Worm (Caenorhabditis elegans) whole organism, L3 larva: ENCODE data around the gene F57A8.6.

Experiments used
- R02D3.7 ChIP-seq: fragments of 150-350 bp; optimal IDR thresholded peaks from 2 replicates; lab custom pipeline; 2014; ENCODE audit warnings: missing biosample characterization, missing genetic modification characterization
- ZK546.5 ChIP-seq: sonication (generic microtip); optimal IDR thresholded peaks from 2 replicates; lab custom pipeline; 2017; ENCODE audit warnings: missing biosample characterization, missing genetic modification characterization
- aly-2 ChIP-seq: fragments of 150-350 bp; optimal IDR thresholded peaks from 2 replicates; lab custom pipeline; 2014; ENCODE audit warnings: missing biosample characterization, missing genetic modification characterization
- ama-1 ChIP-seq: fragments of 150-350 bp; optimal IDR thresholded peaks from 2 replicates; lab custom pipeline; 2018
- ceh-16 ChIP-seq: sonication (generic microtip); optimal IDR thresholded peaks from 2 replicates; lab custom pipeline; 2017; ENCODE audit warnings: missing biosample characterization, missing genetic modification characterization
- ceh-82 ChIP-seq: fragments of 150-350 bp; optimal IDR thresholded peaks from 2 replicates; lab custom pipeline; 2014; ENCODE audit warnings: missing biosample characterization, missing genetic modification characterization
- daf-12 ChIP-seq: fragments of 150-350 bp; optimal IDR thresholded peaks from 2 replicates; lab custom pipeline; 2014; ENCODE audit warnings: missing biosample characterization, missing genetic modification reagents, missing genetic modification characterization
- egl-27 ChIP-seq: sonication (generic microtip); optimal IDR thresholded peaks from 4 replicates; lab custom pipeline; 2017; ENCODE audit warnings: missing biosample characterization, missing genetic modification reagents, missing genetic modification characterization
- egl-5 ChIP-seq: fragments of 150-350 bp; optimal IDR thresholded peaks from 2 replicates; lab custom pipeline; 2017; ENCODE audit warnings: missing biosample characterization, missing genetic modification reagents, missing genetic modification characterization, inconsistent platforms
- elt-1 ChIP-seq: fragments of 150-350 bp; optimal IDR thresholded peaks from 2 replicates; lab custom pipeline; 2014; ENCODE audit warnings: missing biosample characterization, missing genetic modification characterization
- elt-2 ChIP-seq: sonication (generic microtip); optimal IDR thresholded peaks from 2 replicates; lab custom pipeline; 2016; ENCODE audit warnings: missing genetic modification reagents, mild to moderate bottlenecking, missing genetic modification characterization, missing compliant biosample characterization
- elt-3 ChIP-seq, 3 experiments: fragments of 150-350 bp in 1 of 3; sonication (generic microtip) in 2 of 3; optimal IDR thresholded peaks; 2 replicates in 2 of 3; 4 replicates in 1 of 3; lab custom pipeline; 2014 to 2017; ENCODE audit warnings: missing biosample characterization in 3 of 3, missing genetic modification characterization in 3 of 3
- fkh-10 ChIP-seq: sonication (generic microtip); optimal IDR thresholded peaks from 2 replicates; lab custom pipeline; 2017; ENCODE audit warnings: missing biosample characterization, missing genetic modification reagents, missing genetic modification characterization
- fkh-2 ChIP-seq: fragments of 150-350 bp; optimal IDR thresholded peaks from 2 replicates; lab custom pipeline; 2014; ENCODE audit warnings: missing biosample characterization, missing genetic modification reagents, missing genetic modification characterization
- jun-1 ChIP-seq: fragments of 150-350 bp; optimal IDR thresholded peaks from 2 replicates; lab custom pipeline; 2014; ENCODE audit warnings: missing biosample characterization, missing genetic modification reagents, missing genetic modification characterization
- lin-15B ChIP-seq: fragments of 150-350 bp; optimal IDR thresholded peaks from 2 replicates; lab custom pipeline; 2014; ENCODE audit warnings: missing biosample characterization, missing genetic modification characterization
- lin-39 ChIP-seq: fragments of 150-350 bp; optimal IDR thresholded peaks from 2 replicates; lab custom pipeline; 2018; ENCODE audit warnings: missing biosample characterization, missing genetic modification reagents, missing genetic modification characterization
- lsy-12 ChIP-seq: sonication (generic microtip); optimal IDR thresholded peaks from 2 replicates; lab custom pipeline; 2016; ENCODE audit warnings: mild to moderate bottlenecking, missing genetic modification characterization, missing compliant biosample characterization
- mdl-1 ChIP-seq: fragments of 150-350 bp; optimal IDR thresholded peaks from 2 replicates; lab custom pipeline; 2014; ENCODE audit warnings: missing biosample characterization, missing genetic modification characterization
- mml-1 ChIP-seq: fragments of 150-350 bp; sonication (generic microtip); optimal IDR thresholded peaks from 3 replicates; lab custom pipeline; 2014; ENCODE audit warnings: missing biosample characterization, missing genetic modification characterization
- nfya-1 ChIP-seq: sonication (generic microtip); optimal IDR thresholded peaks from 2 replicates; lab custom pipeline; 2017; ENCODE audit warnings: missing genetic modification characterization, mild to moderate bottlenecking, missing compliant biosample characterization, antibody characterized with exemption, moderate library complexity; ENCODE audit not compliant: insufficient read depth
- nhr-11 ChIP-seq: fragments of 150-350 bp; optimal IDR thresholded peaks from 2 replicates; lab custom pipeline; 2014; ENCODE audit warnings: missing biosample characterization, missing genetic modification characterization
- nhr-12 ChIP-seq: fragments of 150-350 bp; optimal IDR thresholded peaks from 2 replicates; lab custom pipeline; 2014; ENCODE audit warnings: missing biosample characterization, missing genetic modification characterization
- nhr-23 ChIP-seq: fragments of 150-350 bp; optimal IDR thresholded peaks from 2 replicates; lab custom pipeline; 2014; ENCODE audit warnings: missing biosample characterization, missing genetic modification reagents, missing genetic modification characterization
- nhr-237 ChIP-seq: fragments of 150-350 bp; optimal IDR thresholded peaks from 2 replicates; lab custom pipeline; 2014; ENCODE audit warnings: missing biosample characterization, missing genetic modification characterization
- nhr-25 ChIP-seq: sonication (generic microtip); optimal IDR thresholded peaks from 2 replicates; lab custom pipeline; 2017; ENCODE audit warnings: missing biosample characterization, missing genetic modification characterization
- nhr-28 ChIP-seq: fragments of 150-350 bp; optimal IDR thresholded peaks from 2 replicates; lab custom pipeline; 2014; ENCODE audit warnings: missing biosample characterization, missing genetic modification characterization
- nhr-67 ChIP-seq: fragments of 150-350 bp; optimal IDR thresholded peaks from 2 replicates; lab custom pipeline; 2014; ENCODE audit warnings: missing biosample characterization, missing genetic modification characterization
- nhr-76 ChIP-seq: fragments of 150-350 bp; sonication (generic microtip); optimal IDR thresholded peaks from 5 replicates; lab custom pipeline; 2014; ENCODE audit warnings: missing biosample characterization, missing genetic modification characterization
- nhr-77 ChIP-seq: fragments of 150-350 bp; optimal IDR thresholded peaks from 2 replicates; lab custom pipeline; 2014; ENCODE audit warnings: missing biosample characterization, missing genetic modification characterization
- pha-4 ChIP-seq: fragments of 150-350 bp; optimal IDR thresholded peaks from 2 replicates; lab custom pipeline; 2014; ENCODE audit warnings: missing biosample characterization, missing genetic modification reagents, missing genetic modification characterization
- skn-1 ChIP-seq: fragments of 150-350 bp; optimal IDR thresholded peaks from 2 replicates; lab custom pipeline; 2014; ENCODE audit warnings: missing biosample characterization, missing genetic modification characterization
- snpc-4 ChIP-seq: fragments of 150-350 bp; optimal IDR thresholded peaks from 2 replicates; lab custom pipeline; 2014; ENCODE audit warnings: missing biosample characterization, missing genetic modification characterization
- tbx-2 ChIP-seq: sonication (generic microtip); optimal IDR thresholded peaks from 2 replicates; lab custom pipeline; 2016; ENCODE audit warnings: mild to moderate bottlenecking, missing genetic modification characterization, missing compliant biosample characterization
- unc-39 ChIP-seq: sonication (generic microtip); optimal IDR thresholded peaks from 4 replicates; lab custom pipeline; 2017; ENCODE audit warnings: missing biosample characterization, missing genetic modification characterization
- zag-1 ChIP-seq: fragments of 150-350 bp; optimal IDR thresholded peaks from 2 replicates; lab custom pipeline; 2014; ENCODE audit warnings: missing biosample characterization, missing genetic modification characterization
- ztf-11 ChIP-seq: fragments of 150-350 bp; optimal IDR thresholded peaks from 2 replicates; lab custom pipeline; 2014; ENCODE audit warnings: missing biosample characterization, missing genetic modification characterization
- ztf-4 ChIP-seq: fragments of 150-350 bp; optimal IDR thresholded peaks from 2 replicates; lab custom pipeline; 2014; ENCODE audit warnings: missing biosample characterization, missing genetic modification characterization

Gene F57A8.6

DNA sequence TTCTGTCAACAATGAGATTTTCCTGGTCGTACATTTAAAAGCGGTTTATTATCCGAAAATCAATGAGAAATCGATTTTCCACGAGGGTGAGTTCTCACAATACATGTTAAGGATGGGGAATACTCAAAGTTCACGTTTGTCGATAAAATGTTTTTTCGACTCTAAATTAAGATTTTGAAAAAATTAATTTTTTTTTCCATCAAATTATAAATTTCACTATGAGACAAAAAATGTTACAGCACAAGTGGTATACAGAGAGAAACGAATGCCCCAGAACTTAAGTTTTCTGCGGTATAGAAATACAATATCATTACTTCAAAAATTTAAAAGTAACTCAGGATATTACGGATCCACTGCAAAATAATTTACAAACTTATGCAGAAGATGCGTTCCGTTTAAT lies 4.6 kb upstream of the F57A8.6 start, which contains the start of gene R04B5.1:
Gene R04B5.1, minus strand, starts transcription at position 101 of the 400 bp plus-strand sequence.
- TF ChIP-seq daf-12 (tag; lab: Kevin White, UChicago), result no peak
- no peak for TF ChIP-seq ceh-16 (tag; lab: Kevin White, UChicago)
- no peak for TF ChIP-seq pha-4
- no peak for TF ChIP-seq mdl-1 (tag; lab: Kevin White, UChicago)
- no peak for TF ChIP-seq nhr-23 (tag; lab: Kevin White, UChicago)
- TF ChIP-seq ztf-4, result no peak
- no peak for TF ChIP-seq lin-15B (tag; lab: Kevin White, UChicago)
- TF ChIP-seq tbx-2 (tag; lab: Kevin White, UChicago), result no peak
- no peak for TF ChIP-seq unc-39 (tag; lab: Kevin White, UChicago)
- TF ChIP-seq fkh-2 (tag; lab: Kevin White, UChicago), result no peak
- no peak for TF ChIP-seq zag-1
- TF ChIP-seq nhr-11 (tag; lab: Kevin White, UChicago), result no peak
- TF ChIP-seq ZK546.5 (tag; lab: Kevin White, UChicago), result no peak
- no peak for TF ChIP-seq ceh-82 (tag; lab: Kevin White, UChicago)

DNA sequence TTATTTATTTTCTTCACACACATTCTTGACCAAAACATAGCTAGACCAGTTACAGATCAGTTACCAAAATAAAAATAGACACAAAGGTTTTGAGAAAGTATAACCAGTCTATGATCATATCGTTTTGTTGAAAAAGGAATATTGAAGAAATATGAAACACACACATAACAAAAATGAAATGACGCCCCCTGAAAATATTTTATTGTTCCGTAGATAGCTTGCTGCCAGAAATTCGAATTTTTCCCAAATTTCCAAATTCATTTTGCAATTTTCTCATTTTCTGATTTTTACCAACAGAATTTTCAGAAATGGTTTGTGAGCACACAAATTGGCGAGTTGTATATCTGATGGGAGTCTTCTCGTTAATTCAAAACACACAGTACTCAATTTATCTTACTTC lies 1.7 kb upstream of the F57A8.6 start, which contains the start of gene F57A8.7:
Gene F57A8.7, plus strand, starts transcription at position 301 of the 400 bp plus-strand sequence.
- no peak for TF ChIP-seq nhr-23 (tag; lab: Kevin White, UChicago)
- no peak for TF ChIP-seq nfya-1 (tag; lab: Kevin White, UChicago)
- no peak for TF ChIP-seq aly-2 (tag; lab: Kevin White, UChicago)
- no peak for TF ChIP-seq nhr-12 (tag; lab: Kevin White, UChicago)
- TF ChIP-seq fkh-2 (tag; lab: Kevin White, UChicago), result no peak
- no peak for TF ChIP-seq ama-1 (lab: Kevin White, UChicago)
- TF ChIP-seq ceh-82 (tag; lab: Kevin White, UChicago), result no peak

ce11 chrV:10072721-10073120 lies 972 bp downstream of the F57A8.6 start:
- TF ChIP-seq ceh-16 (tag; lab: Kevin White, UChicago) (no peak), mml-1 (tag; lab: Kevin White, UChicago) (no peak), mdl-1 (tag; lab: Kevin White, UChicago) (no peak), zag-1 (no peak), elt-3 (tag; optimal IDR thresholded peaks at IDR 0.05; lab: Kevin White, UChicago) (no peak), nhr-67 (tag; lab: Kevin White, UChicago) (no peak), snpc-4 (tag; lab: Kevin White, UChicago) (no peak), nhr-237 (tag; lab: Kevin White, UChicago) (no peak), elt-2 (tag; lab: Kevin White, UChicago) (no peak), tbx-2 (tag; lab: Kevin White, UChicago) (no peak)

DNA sequence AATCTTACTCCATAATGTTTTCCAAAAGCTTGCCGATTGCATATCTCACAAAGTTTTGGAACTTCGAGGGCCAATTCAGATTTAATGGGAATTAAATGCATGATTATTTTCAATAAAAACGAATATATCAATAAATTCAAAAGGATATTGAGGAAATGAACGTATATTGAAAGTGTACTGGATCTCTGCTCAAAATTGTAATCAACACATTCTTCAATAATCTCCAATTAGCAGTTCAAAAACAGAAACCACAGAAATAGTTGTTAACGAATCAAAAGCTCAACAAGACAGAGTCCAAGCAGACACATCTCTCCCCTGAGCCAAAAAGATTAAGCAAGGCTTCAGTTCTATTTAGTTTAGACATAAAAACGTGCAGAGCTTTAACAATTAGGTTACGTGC lies 3.2 kb downstream of the F57A8.6 start, which contains the start of gene nhr-192:
Gene nhr-192, minus strand, starts transcription at position 101 of the 400 bp plus-strand sequence.
- TF ChIP-seq jun-1 (tag; lab: Kevin White, UChicago) (no peak), aly-2 (tag; lab: Kevin White, UChicago) (no peak), snpc-4 (tag; lab: Kevin White, UChicago) (no peak), egl-27 (tag; lab: Kevin White, UChicago) (no peak), skn-1 (tag; lab: Kevin White, UChicago) (no peak), nhr-25 (tag; lab: Kevin White, UChicago) (no peak), nhr-77 (tag; lab: Kevin White, UChicago) (no peak)

DNA sequence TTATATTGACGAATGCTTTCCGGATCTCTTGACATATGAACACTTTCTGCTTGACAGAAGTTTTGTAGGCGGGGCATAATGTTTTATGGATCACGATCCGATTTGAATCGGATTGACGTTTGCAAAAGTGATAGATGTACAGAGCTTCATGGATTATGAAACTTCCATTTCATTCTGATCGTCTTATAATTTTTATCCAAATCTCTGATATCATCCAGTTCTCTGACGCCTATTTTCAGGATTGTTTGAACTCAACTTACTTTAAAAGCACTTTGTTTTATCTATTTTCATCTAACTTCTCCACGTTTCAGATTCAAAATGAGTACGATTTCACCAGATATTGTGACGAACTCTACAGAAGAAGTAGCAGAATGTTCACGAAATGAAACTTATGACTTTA lies 6.9 kb downstream of the F57A8.6 start, which contains the start of gene npr-39:
Gene npr-39, plus strand, starts transcription at position 301 of the 400 bp plus-strand sequence.
- TF ChIP-seq lsy-12 (tag; lab: Kevin White, UChicago), result no peak
- TF ChIP-seq nhr-76 (tag; lab: Kevin White, UChicago), result peak; percentile 43
- no peak for TF ChIP-seq unc-39 (tag; lab: Kevin White, UChicago)
- no peak for TF ChIP-seq ceh-82 (tag; lab: Kevin White, UChicago)
- TF ChIP-seq nhr-12 (tag; lab: Kevin White, UChicago), result no peak

DNA sequence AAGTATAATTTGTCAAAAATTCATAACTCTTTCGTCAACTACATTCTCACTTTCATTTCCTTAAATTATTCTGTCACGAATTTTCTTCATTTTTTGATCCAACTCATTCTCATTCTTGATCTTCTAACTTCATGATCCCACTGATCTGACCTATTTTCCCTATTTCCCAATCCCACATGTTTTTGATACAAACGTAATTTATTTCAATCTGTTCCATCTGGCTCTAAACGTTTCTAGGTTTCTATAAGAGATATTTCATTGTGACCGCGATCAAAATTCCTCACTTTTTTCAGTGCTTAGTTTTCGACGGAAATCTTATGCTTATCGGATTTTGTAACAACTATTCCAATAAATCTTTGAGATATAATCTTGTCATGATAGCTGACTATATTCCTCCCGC lies 8.0 kb downstream of the F57A8.6 start:
- TF ChIP-seq egl-5 (tag; lab: Kevin White, UChicago) (no peak), egl-27 (tag; lab: Kevin White, UChicago) (no peak), lsy-12 (tag; lab: Kevin White, UChicago) (no peak), nhr-28 (tag; lab: Kevin White, UChicago) (no peak), lin-39 (tag; lab: Kevin White, UChicago) (no peak), fkh-10 (no peak), skn-1 (tag; lab: Kevin White, UChicago) (no peak), nhr-25 (tag; lab: Kevin White, UChicago) (no peak), elt-1 (tag; lab: Kevin White, UChicago) (no peak), unc-39 (tag; lab: Kevin White, UChicago) (no peak), tbx-2 (tag; lab: Kevin White, UChicago) (no peak), R02D3.7 (tag; lab: Kevin White, UChicago) (no peak), nfya-1 (tag; lab: Kevin White, UChicago) (no peak), ztf-11 (tag; lab: Kevin White, UChicago) (no peak)
